Worm (Caenorhabditis elegans): Measurements from ENCODE around the gene mrps-12.

ce11 chrV:20845524-20846208, 7.8 kb downstream of the mrps-12 start, which contains the start of the genes F31D4.2 and fkb-6:
- TF ChIP-seq elt-2 (tag; optimal IDR thresholded peaks at IDR 0.05), result no peak
- TF ChIP-seq ceh-34 (tag; optimal IDR thresholded peaks at IDR 0.05), result peak; percentile 27
- peak; percentile 22 for TF ChIP-seq hlh-30 (tag; optimal IDR thresholded peaks at IDR 0.05; ENCODE audit: insufficient read depth)
- no peak for TF ChIP-seq C08G9.2 (tag; optimal IDR thresholded peaks at IDR 0.05)
- no peak for TF ChIP-seq rnt-1 (tag; optimal IDR thresholded peaks at IDR 0.05)
- no peak for TF ChIP-seq pha-4 (tag; optimal IDR thresholded peaks at IDR 0.05)
- TF ChIP-seq tbx-2 (tag; optimal IDR thresholded peaks at IDR 0.05), result peak; percentile 53
- no peak for TF ChIP-seq gmeb-2 (tag; optimal IDR thresholded peaks at IDR 0.05)
- no peak for TF ChIP-seq lim-6 (tag; optimal IDR thresholded peaks at IDR 0.05)
- peak; percentile 42 for TF ChIP-seq dve-1 (tag; optimal IDR thresholded peaks at IDR 0.05)
- no peak for TF ChIP-seq unc-3 (GFP tag; conservative IDR thresholded peaks at IDR 0.05)
- no peak for TF ChIP-seq unc-3 (tag; optimal IDR thresholded peaks at IDR 0.05)
- no peak for TF ChIP-seq ceh-2 (tag; optimal IDR thresholded peaks at IDR 0.05)

All from whole organism, late embryonic.